Fruit fly (Drosophila melanogaster): ENCODE results near the gene aurA.

DNA sequence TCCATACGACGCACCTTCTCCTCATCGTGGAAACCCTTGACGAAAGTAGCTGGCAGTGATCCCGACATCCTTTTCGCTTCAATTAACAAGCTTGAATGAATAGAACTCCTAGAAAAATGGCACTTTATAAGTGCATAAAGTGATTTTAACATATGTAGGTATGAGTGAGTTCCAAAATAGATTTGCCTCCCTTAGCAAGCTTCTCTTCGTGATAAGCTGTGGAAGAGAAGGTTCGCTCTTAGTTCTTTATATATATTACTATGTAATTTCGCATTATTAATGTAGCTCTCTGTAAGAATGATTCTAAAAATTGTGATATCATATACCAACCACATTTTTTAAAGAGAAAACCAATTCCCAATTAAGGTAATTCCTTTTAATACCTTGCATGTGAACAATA, 21.5 kb downstream of the aurA start, which contains the start of gene CG3397:
- TF ChIP-seq Dll (optimal IDR thresholded peaks at IDR 0.05) (no peak), psq (optimal IDR thresholded peaks at IDR 0.05) (no peak), usp (GFP tag; optimal IDR thresholded peaks at IDR 0.05) (no peak), EcR (GFP tag; optimal IDR thresholded peaks at IDR 0.05) (no peak), pan (optimal IDR thresholded peaks at IDR 0.05) (no peak)
